Fruit fly (Drosophila melanogaster): ENCODE results near the gene Saf6.

Gene Saf6

DNA sequence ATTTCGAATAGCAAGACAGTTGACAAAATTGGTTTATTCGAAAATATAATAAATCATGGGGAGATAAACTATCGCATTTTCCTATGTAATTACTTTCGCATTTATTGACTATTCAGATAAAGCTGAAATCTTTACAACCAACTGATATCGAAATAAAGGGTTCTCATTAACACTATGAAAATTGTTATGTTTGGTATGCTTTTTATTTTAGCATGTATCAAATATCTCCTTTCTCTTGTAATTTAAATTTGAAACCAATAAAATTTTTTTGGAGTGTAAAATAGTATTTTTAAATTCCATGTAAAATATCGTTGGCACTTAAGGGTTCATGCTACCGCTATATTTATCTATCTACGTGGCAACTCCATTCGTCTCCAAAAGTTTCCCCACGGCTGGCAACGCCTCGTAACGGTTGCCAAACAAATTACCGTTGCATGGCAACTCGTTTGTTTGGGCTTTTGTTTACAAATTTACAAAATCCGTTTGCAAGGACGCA, 39.4 kb upstream of the Saf6 start, which contains the start of gene CG13949:
Gene CG13949, plus strand, starts transcription at position 286 of the 496 bp plus-strand sequence.
- TF ChIP-seq Hnf4 (GFP tag; optimal IDR thresholded peaks at IDR 0.05) (peak; percentile 40), rgr (GFP tag; optimal IDR thresholded peaks at IDR 0.05) (peak; percentile 35), foxo (GFP tag; optimal IDR thresholded peaks at IDR 0.05) (peak in 1 of 2 experiments; percentile 61), Sp1 (GFP tag; optimal IDR thresholded peaks at IDR 0.05) (peak; percentile 51), Hr83 (GFP tag; optimal IDR thresholded peaks at IDR 0.05; ENCODE audit: poor library complexity, severe bottlenecking) (no peak), OdsH (GFP tag; optimal IDR thresholded peaks at IDR 0.05) (no peak), Jra (GFP tag; optimal IDR thresholded peaks at IDR 0.05) (no peak), Myc (optimal IDR thresholded peaks at IDR 0.05) (no peak), pan (optimal IDR thresholded peaks at IDR 0.05) (no peak), Dfd (GFP tag; optimal IDR thresholded peaks at IDR 0.05) (no peak), Mio (GFP tag; optimal IDR thresholded peaks at IDR 0.05) (no peak), psq (GFP tag; optimal IDR thresholded peaks at IDR 0.05) (peak; percentile 12), lola (GFP tag; optimal IDR thresholded peaks at IDR 0.05) (no peak), dsf (GFP tag; optimal IDR thresholded peaks at IDR 0.05; ENCODE audit: borderline replicate concordance) (no peak), brk (GFP tag; optimal IDR thresholded peaks at IDR 0.05) (no peak), sage (GFP tag; optimal IDR thresholded peaks at IDR 0.05) (no peak), sv (GFP tag; optimal IDR thresholded peaks at IDR 0.05) (peak; percentile 33), Rel (GFP tag; optimal IDR thresholded peaks at IDR 0.05) (no peak), Rel (tag; optimal IDR thresholded peaks at IDR 0.05) (no peak), ey (GFP tag; optimal IDR thresholded peaks at IDR 0.05) (peak; percentile 40), tai (GFP tag; optimal IDR thresholded peaks at IDR 0.05) (no peak), h (GFP tag; optimal IDR thresholded peaks at IDR 0.05) (peak; percentile 47), Dif (GFP tag; optimal IDR thresholded peaks at IDR 0.05; ENCODE audit: partially characterized antibody) (no peak), Abd-B (GFP tag; optimal IDR thresholded peaks at IDR 0.05) (no peak), fru (GFP tag; optimal IDR thresholded peaks at IDR 0.05) (peak; percentile 19), dl (GFP tag; optimal IDR thresholded peaks at IDR 0.05; ENCODE audit: insufficient read depth in 1 of 2, partially characterized antibody in 2 of 2) (no peak), CG9705 (GFP tag; optimal IDR thresholded peaks at IDR 0.05) (no peak), CG32264 (GFP tag; optimal IDR thresholded peaks at IDR 0.05) (no peak), HLH106 (tag; optimal IDR thresholded peaks at IDR 0.05) (peak; percentile 47), woc (GFP tag; optimal IDR thresholded peaks at IDR 0.05) (peak; percentile 19), N (GFP tag; optimal IDR thresholded peaks at IDR 0.05) (no peak), GATAd (GFP tag; optimal IDR thresholded peaks at IDR 0.05) (no peak), usp (GFP tag; optimal IDR thresholded peaks at IDR 0.05) (no peak)

DNA sequence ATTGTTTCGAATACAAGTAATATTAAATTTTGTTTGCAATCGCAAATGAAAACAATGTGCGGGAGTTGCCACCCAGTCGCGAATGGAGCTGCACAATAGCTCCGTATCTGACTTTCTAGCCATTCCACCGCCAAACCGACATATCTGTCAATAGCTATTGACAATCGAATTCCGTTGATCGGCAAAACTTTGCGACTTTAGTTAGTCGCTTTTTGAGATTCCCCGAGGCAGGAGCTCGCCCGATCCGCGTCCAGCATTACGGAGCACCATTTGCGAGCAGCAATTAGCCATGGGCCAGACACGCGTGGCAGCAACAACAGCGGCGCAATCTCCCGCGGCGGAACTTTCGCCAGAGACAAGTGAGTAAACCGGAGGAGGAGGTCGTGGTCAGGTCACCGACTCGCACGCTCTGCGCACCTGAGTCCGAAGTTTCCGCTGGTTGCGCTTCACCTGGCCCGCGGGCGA, 36.9 kb upstream of the Saf6 start, which contains the start of the genes CG4291 and kraken:
Gene CG4291, minus strand, starts transcription at position 84 of the 465 bp plus-strand sequence.
Gene kraken, plus strand, starts transcription at position 122 of the 465 bp plus-strand sequence.
- no peak for TF ChIP-seq Hr78 (GFP tag; optimal IDR thresholded peaks at IDR 0.05)
- peak; percentile 43 for TF ChIP-seq br (GFP tag; optimal IDR thresholded peaks at IDR 0.05)
- TF ChIP-seq dmrt93B (GFP tag; optimal IDR thresholded peaks at IDR 0.05) = no peak
- no peak for TF ChIP-seq N (GFP tag; optimal IDR thresholded peaks at IDR 0.05)
- TF ChIP-seq h (GFP tag; optimal IDR thresholded peaks at IDR 0.05) = peak; percentile 74
- peak; percentile 49 for TF ChIP-seq Sp1 (GFP tag; optimal IDR thresholded peaks at IDR 0.05)
- TF ChIP-seq Jra (GFP tag; optimal IDR thresholded peaks at IDR 0.05) = no peak
- no peak for TF ChIP-seq usp (GFP tag; optimal IDR thresholded peaks at IDR 0.05)
- peak; percentile 45 for TF ChIP-seq CG9705 (GFP tag; optimal IDR thresholded peaks at IDR 0.05)
- TF ChIP-seq CG32264 (GFP tag; optimal IDR thresholded peaks at IDR 0.05) = no peak
- TF ChIP-seq Hnf4 (GFP tag; optimal IDR thresholded peaks at IDR 0.05) = peak; percentile 70
- TF ChIP-seq rgr (GFP tag; optimal IDR thresholded peaks at IDR 0.05) = peak; percentile 66
- peak; percentile 26 for TF ChIP-seq woc (GFP tag; optimal IDR thresholded peaks at IDR 0.05)
- no peak for TF ChIP-seq GATAd (GFP tag; optimal IDR thresholded peaks at IDR 0.05)
- no peak for TF ChIP-seq Mio (GFP tag; optimal IDR thresholded peaks at IDR 0.05)
- no peak for TF ChIP-seq CrebA (GFP tag; optimal IDR thresholded peaks at IDR 0.05; ENCODE audit: borderline replicate concordance)
- TF ChIP-seq dsf (GFP tag; optimal IDR thresholded peaks at IDR 0.05; ENCODE audit: borderline replicate concordance) = no peak
- TF ChIP-seq HLH106 (tag; optimal IDR thresholded peaks at IDR 0.05) = peak; percentile 51
- peak; percentile 36 for TF ChIP-seq ey (GFP tag; optimal IDR thresholded peaks at IDR 0.05)
- TF ChIP-seq Abd-B (GFP tag; optimal IDR thresholded peaks at IDR 0.05) = no peak
- no peak for TF ChIP-seq Dif (GFP tag; optimal IDR thresholded peaks at IDR 0.05; ENCODE audit: partially characterized antibody)
- peak; percentile 35 for TF ChIP-seq psq (GFP tag; optimal IDR thresholded peaks at IDR 0.05)
- peak; percentile 96 for TF ChIP-seq Myc (optimal IDR thresholded peaks at IDR 0.05)
- TF ChIP-seq jim (GFP tag; optimal IDR thresholded peaks at IDR 0.05) = no peak
- peak; percentile 59 for TF ChIP-seq sv (GFP tag; optimal IDR thresholded peaks at IDR 0.05)
- TF ChIP-seq OdsH (GFP tag; optimal IDR thresholded peaks at IDR 0.05) = peak; percentile 23
- peak; percentile 60 for TF ChIP-seq Hr83 (GFP tag; optimal IDR thresholded peaks at IDR 0.05; ENCODE audit: poor library complexity, severe bottlenecking)
- TF ChIP-seq Dfd (GFP tag; optimal IDR thresholded peaks at IDR 0.05) = no peak
- TF ChIP-seq sage (GFP tag; optimal IDR thresholded peaks at IDR 0.05) = no peak
- no peak for TF ChIP-seq lola (GFP tag; optimal IDR thresholded peaks at IDR 0.05)
- TF ChIP-seq dl (GFP tag; optimal IDR thresholded peaks at IDR 0.05; ENCODE audit: insufficient read depth in 1 of 2, partially characterized antibody in 2 of 2) = no peak
- peak; percentile 15 for TF ChIP-seq fru (GFP tag; optimal IDR thresholded peaks at IDR 0.05)
- TF ChIP-seq pan (optimal IDR thresholded peaks at IDR 0.05) = no peak
- TF ChIP-seq foxo (GFP tag; optimal IDR thresholded peaks at IDR 0.05) = peak in 1 of 2 experiments; percentile 61
- TF ChIP-seq Vsx2 (GFP tag; optimal IDR thresholded peaks at IDR 0.05; ENCODE audit: partially characterized antibody) = no peak
- TF ChIP-seq tai (GFP tag; optimal IDR thresholded peaks at IDR 0.05) = no peak
- TF ChIP-seq brk (GFP tag; optimal IDR thresholded peaks at IDR 0.05) = no peak
- TF ChIP-seq Rel (GFP tag; optimal IDR thresholded peaks at IDR 0.05) = no peak
- TF ChIP-seq Rel (tag; optimal IDR thresholded peaks at IDR 0.05) = peak; percentile 43
